Fruit fly (Drosophila melanogaster) whole organism, embryonic: Measurements from ENCODE around the gene nanos.

Experiments used
- Atf6 ChIP-seq: fragments of 200-800 bp; sonication (Bioruptor generic); IDR thresholded peaks from 2 replicates; pipeline ENCODE4 v1.3.6; 2022; ENCODE audit warnings: missing biosample characterization, missing genetic modification characterization
- B-H1 ChIP-seq: fragments of 200-800 bp; sonication (Bioruptor generic); IDR thresholded peaks from 3 replicates; pipeline ENCODE4 v1.3.6; 2022; ENCODE audit warnings: missing biosample characterization, missing genetic modification characterization
- C15 ChIP-seq: fragments of 200-800 bp; sonication (Bioruptor generic); IDR thresholded peaks from 3 replicates; pipeline ENCODE4 v1.3.6; 2022; ENCODE audit warnings: missing biosample characterization, missing genetic modification characterization
- CG1024 ChIP-seq: fragments of 200-800 bp; sonication (Bioruptor generic); IDR thresholded peaks from 2 replicates; pipeline ENCODE4 v1.3.6; 2022; ENCODE audit warnings: missing biosample characterization, missing genetic modification characterization
- CG10366 ChIP-seq: fragments of 200-800 bp; sonication (Bioruptor generic); IDR thresholded peaks from 2 replicates; pipeline ENCODE4 v1.3.6; 2022; ENCODE audit warnings: missing biosample characterization, missing genetic modification characterization
- CG10543 ChIP-seq: fragments of 200-800 bp; sonication (Bioruptor generic); optimal IDR thresholded peaks from 3 replicates; lab custom pipeline; 2017; ENCODE audit warnings: missing biosample characterization, mild to moderate bottlenecking, missing genetic modification characterization, moderate library complexity
- CG12104 ChIP-seq: fragments of 200-800 bp; sonication (Bioruptor generic); optimal IDR thresholded peaks from 3 replicates; lab custom pipeline; 2016; ENCODE audit warnings: missing biosample characterization, missing genetic modification characterization
- CG12744 ChIP-seq: fragments of 200-800 bp; sonication (Bioruptor generic); optimal IDR thresholded peaks from 2 replicates; lab custom pipeline; 2016; ENCODE audit warnings: missing biosample characterization, missing genetic modification characterization
- CG12942 ChIP-seq: fragments of 200-800 bp; sonication (Bioruptor generic); optimal IDR thresholded peaks from 3 replicates; lab custom pipeline; 2016; ENCODE audit warnings: missing biosample characterization, missing genetic modification characterization
- CG13894 ChIP-seq: fragments of 200-800 bp; sonication (Bioruptor generic); optimal IDR thresholded peaks from 3 replicates; lab custom pipeline; 2018; ENCODE audit warnings: missing biosample characterization, mild to moderate bottlenecking, missing genetic modification characterization, moderate library complexity
- CG1602 ChIP-seq: fragments of 200-800 bp; sonication (Bioruptor generic); optimal IDR thresholded peaks from 3 replicates; lab custom pipeline; 2016; ENCODE audit warnings: missing biosample characterization, missing genetic modification characterization
- CG17186 ChIP-seq: fragments of 200-800 bp; sonication (Bioruptor generic); optimal IDR thresholded peaks from 3 replicates; lab custom pipeline; 2017; ENCODE audit warnings: missing biosample characterization, missing genetic modification reagents, missing genetic modification characterization
- CG17328 ChIP-seq: fragments of 200-800 bp; sonication (Bioruptor generic); IDR thresholded peaks from 2 replicates; pipeline ENCODE4 v1.3.6; 2022; ENCODE audit warnings: missing biosample characterization, missing genetic modification characterization
- CG18262 ChIP-seq: fragments of 200-800 bp; optimal IDR thresholded peaks from 3 replicates; lab custom pipeline; 2019; ENCODE audit warnings: missing biosample characterization, mild to moderate bottlenecking, missing genetic modification characterization, moderate library complexity
- CG18476 ChIP-seq: fragments of 200-800 bp; sonication (Bioruptor generic); optimal IDR thresholded peaks from 2 replicates; lab custom pipeline; 2016; ENCODE audit warnings: missing biosample characterization, mild to moderate bottlenecking, missing genetic modification characterization
- CG2116 ChIP-seq: fragments of 200-800 bp; sonication (Bioruptor generic); optimal IDR thresholded peaks from 3 replicates; lab custom pipeline; 2018; ENCODE audit warnings: missing biosample characterization, mild to moderate bottlenecking, missing genetic modification characterization
- CG2129 ChIP-seq: fragments of 200-800 bp; sonication (Bioruptor generic); IDR thresholded peaks from 2 replicates; pipeline ENCODE4 v1.3.6; 2022; ENCODE audit warnings: missing biosample characterization, missing genetic modification characterization; ENCODE audit not compliant: partially characterized antibody
- CG2712 ChIP-seq: fragments of 200-800 bp; optimal IDR thresholded peaks from 3 replicates; lab custom pipeline; 2019; ENCODE audit warnings: missing biosample characterization, mild to moderate bottlenecking, missing genetic modification characterization, moderate library complexity
- CG2875 ChIP-seq: fragments of 200-800 bp; sonication (Bioruptor generic); optimal IDR thresholded peaks from 2 replicates; lab custom pipeline; 2017; ENCODE audit warnings: missing biosample characterization, mild to moderate bottlenecking, missing genetic modification characterization, missing genetic modification reagents
- CG31365 ChIP-seq: fragments of 200-800 bp; sonication (Bioruptor generic); optimal IDR thresholded peaks from 2 replicates; lab custom pipeline; 2018; ENCODE audit warnings: missing biosample characterization, mild to moderate bottlenecking, missing genetic modification characterization
- CG43689 ChIP-seq: fragments of 200-800 bp; sonication (Bioruptor generic); IDR thresholded peaks from 2 replicates; pipeline ENCODE4 v1.3.6; 2022; ENCODE audit warnings: missing biosample characterization, missing genetic modification characterization
- CG4820 ChIP-seq: fragments of 200-800 bp; sonication (Bioruptor generic); optimal IDR thresholded peaks from 3 replicates; lab custom pipeline; 2016; ENCODE audit warnings: missing biosample characterization, missing genetic modification characterization
- CG6175 ChIP-seq: fragments of 200-800 bp; sonication (Bioruptor generic); IDR thresholded peaks from 3 replicates; pipeline ENCODE4 v1.3.6; 2022; ENCODE audit warnings: missing biosample characterization, missing genetic modification characterization
- CG9609 ChIP-seq: fragments of 200-800 bp; sonication (Bioruptor generic); optimal IDR thresholded peaks from 3 replicates; lab custom pipeline; 2016; ENCODE audit warnings: missing biosample characterization, missing genetic modification characterization
- Deaf1 ChIP-seq: fragments of 200-800 bp; optimal IDR thresholded peaks from 3 replicates; lab custom pipeline; 2019; ENCODE audit warnings: missing biosample characterization, mild to moderate bottlenecking, missing genetic modification characterization, moderate library complexity
- E2f2 ChIP-seq: fragments of 200-800 bp; sonication (Bioruptor generic); IDR thresholded peaks from 2 replicates; pipeline ENCODE4 v1.3.6; 2022; ENCODE audit warnings: missing biosample characterization, missing genetic modification characterization
- Ets65A ChIP-seq: fragments of 200-800 bp; sonication (Bioruptor generic); peaks from one replicate; lab custom pipeline; 2016; ENCODE audit warnings: missing biosample characterization, missing genetic modification characterization
- Ets97D ChIP-seq: fragments of 200-800 bp; sonication (Bioruptor generic); optimal IDR thresholded peaks from 3 replicates; lab custom pipeline; 2016; ENCODE audit warnings: missing biosample characterization, missing genetic modification characterization
- Fer1 ChIP-seq: fragments of 200-800 bp; sonication (Bioruptor generic); optimal IDR thresholded peaks from 2 replicates; lab custom pipeline; 2017; ENCODE audit warnings: missing biosample characterization, mild to moderate bottlenecking, missing genetic modification characterization
- Hr51 ChIP-seq, 2 experiments: fragments of 200-800 bp; sonication (Bioruptor generic); optimal IDR thresholded peaks; 2 replicates in 1 of 2; 3 replicates in 1 of 2; lab custom pipeline; 2016 to 2018; ENCODE audit warnings: missing biosample characterization in 2 of 2, missing genetic modification characterization in 2 of 2, mild to moderate bottlenecking in 1 of 2, moderate library complexity in 1 of 2
- Mad ChIP-seq: fragments of 200-800 bp; sonication (Bioruptor generic); optimal IDR thresholded peaks from 2 replicates; lab custom pipeline; 2016; ENCODE audit warnings: missing biosample characterization, missing genetic modification characterization
- Med ChIP-seq: fragments of 200-800 bp; sonication (Bioruptor generic); peaks from one replicate; lab custom pipeline; 2016; ENCODE audit warnings: missing biosample characterization, missing genetic modification characterization, mild to moderate bottlenecking, inconsistent platforms, moderate library complexity
- Nf-YB ChIP-seq: fragments of 200-800 bp; sonication (Bioruptor generic); optimal IDR thresholded peaks from 3 replicates; lab custom pipeline; 2019; ENCODE audit warnings: missing biosample characterization, mild to moderate bottlenecking, missing genetic modification characterization, moderate library complexity
- Xrp1 ChIP-seq: fragments of 200-800 bp; sonication (Bioruptor generic); IDR thresholded peaks from 2 replicates; pipeline ENCODE4 v1.3.6; 2022; ENCODE audit warnings: missing biosample characterization, missing genetic modification characterization
- al ChIP-seq: fragments of 200-800 bp; sonication (Bioruptor generic); IDR thresholded peaks from 2 replicates; pipeline ENCODE4 v1.3.6; 2022; ENCODE audit warnings: missing biosample characterization, missing genetic modification characterization
- bigmax ChIP-seq: fragments of 200-800 bp; sonication (Bioruptor generic); optimal IDR thresholded peaks from 2 replicates; lab custom pipeline; 2018; ENCODE audit warnings: missing biosample characterization, mild to moderate bottlenecking, missing genetic modification characterization
- chn ChIP-seq: fragments of 200-800 bp; sonication (Bioruptor generic); optimal IDR thresholded peaks from 2 replicates; lab custom pipeline; 2016; ENCODE audit warnings: missing biosample characterization, missing genetic modification characterization
- cwo ChIP-seq: fragments of 200-800 bp; sonication (Bioruptor generic); optimal IDR thresholded peaks from 3 replicates; lab custom pipeline; 2017; ENCODE audit warnings: missing biosample characterization, missing genetic modification characterization, mild to moderate bottlenecking, moderate library complexity, missing genetic modification reagents
- dysf ChIP-seq: fragments of 200-800 bp; sonication (Bioruptor generic); IDR thresholded peaks from 3 replicates; pipeline ENCODE4 v1.3.6; 2022; ENCODE audit warnings: missing biosample characterization, missing genetic modification characterization
- gce ChIP-seq: fragments of 200-800 bp; sonication (Bioruptor generic); IDR thresholded peaks from 3 replicates; pipeline ENCODE4 v1.3.6; 2022; ENCODE audit warnings: missing biosample characterization, missing genetic modification characterization
- h ChIP-seq: fragments of >200 bp; optimal IDR thresholded peaks from 2 replicates; lab custom pipeline; 2017
- kay ChIP-seq: fragments of 200-800 bp; sonication (Bioruptor generic); optimal IDR thresholded peaks from 2 replicates; lab custom pipeline; 2016; ENCODE audit warnings: missing biosample characterization, missing genetic modification characterization
- ken ChIP-seq: fragments of 200-800 bp; sonication (Bioruptor generic); IDR thresholded peaks from 3 replicates; pipeline ENCODE4 v1.3.6; 2022; ENCODE audit warnings: missing biosample characterization, missing genetic modification characterization
- mam ChIP-seq: fragments of 200-800 bp; sonication (Bioruptor generic); optimal IDR thresholded peaks from 3 replicates; lab custom pipeline; 2016; ENCODE audit warnings: missing biosample characterization, missing genetic modification characterization
- nmo ChIP-seq: fragments of 200-800 bp; sonication (Bioruptor generic); optimal IDR thresholded peaks from 2 replicates; lab custom pipeline; 2018; ENCODE audit warnings: missing biosample characterization, mild to moderate bottlenecking, missing genetic modification characterization, moderate library complexity
- sd ChIP-seq: fragments of 200-800 bp; sonication (Bioruptor generic); optimal IDR thresholded peaks from 3 replicates; lab custom pipeline; 2018; ENCODE audit warnings: missing biosample characterization, mild to moderate bottlenecking, missing genetic modification characterization, moderate library complexity
- sqz ChIP-seq: fragments of 200-800 bp; sonication (Bioruptor generic); optimal IDR thresholded peaks from 3 replicates; lab custom pipeline; 2018; ENCODE audit warnings: missing biosample characterization, mild to moderate bottlenecking, missing genetic modification characterization
- tll ChIP-seq, 2 experiments: fragments of 200-800 bp in 1 of 2; fragments of >200 bp in 1 of 2; sonication (Bioruptor generic) in 1 of 2; optimal IDR thresholded peaks; 2 replicates each; lab custom pipeline; 2017 to 2019; ENCODE audit warnings: missing biosample characterization in 2 of 2, missing genetic modification characterization in 2 of 2, mild to moderate bottlenecking in 1 of 2, moderate library complexity in 1 of 2
- ttk ChIP-seq: fragments of 200-800 bp; sonication (Bioruptor generic); IDR thresholded peaks from 2 replicates; pipeline ENCODE4 v2.1.2; 2022; ENCODE audit warnings: missing biosample characterization, missing genetic modification characterization
- tup ChIP-seq: fragments of 200-800 bp; sonication (Bioruptor generic); optimal IDR thresholded peaks from 2 replicates; lab custom pipeline; 2016; ENCODE audit warnings: missing biosample characterization, mild to moderate bottlenecking, missing genetic modification characterization, moderate library complexity
- wdn ChIP-seq: fragments of 200-800 bp; sonication (Bioruptor generic); IDR thresholded peaks from 2 replicates; pipeline ENCODE4 v1.3.6; 2022; ENCODE audit warnings: missing biosample characterization, missing genetic modification characterization

The nanos gene

DNA sequence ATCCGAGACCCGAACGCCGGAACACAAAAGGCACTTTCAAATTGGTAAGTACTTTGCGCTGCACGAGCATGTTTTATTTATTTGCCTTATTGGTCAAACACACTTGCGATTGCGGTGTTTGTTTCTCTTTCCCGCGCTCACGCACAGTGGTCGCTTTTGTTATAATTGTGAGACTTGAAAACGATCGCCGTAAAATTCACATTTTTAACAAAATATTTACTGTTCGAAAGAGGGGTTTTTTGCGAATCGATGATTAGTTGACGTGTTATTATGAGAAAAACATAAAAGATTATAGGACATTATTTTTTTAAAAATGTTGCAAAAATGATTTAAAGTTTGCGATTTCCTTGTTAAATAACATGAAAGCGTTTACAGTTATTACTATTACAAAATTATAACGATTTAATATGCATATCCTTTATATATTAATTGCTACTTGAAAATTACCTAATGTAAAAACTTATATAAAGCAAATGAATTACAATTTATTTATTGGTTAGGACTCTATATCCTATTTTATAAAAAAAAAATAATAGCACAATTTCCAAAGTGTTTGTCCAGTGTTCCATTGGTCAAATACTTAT, 7.9 kb downstream of the nanos start (continued):
- TF ChIP-seq CG13894 = no peak
- TF ChIP-seq Xrp1 (GFP tag; lab: Robert Waterston, UW) = peak; percentile 38; the same call in 1 of the 2 replicates
- TF ChIP-seq bigmax (GFP tag; lab: Kevin White, UChicago) = no peak
- peak; percentile 58 for TF ChIP-seq CG18262 (tag; lab: Kevin White, UChicago)
- TF ChIP-seq CG12104 (GFP tag; lab: Kevin White, UChicago) = no peak
- peak; percentile 2 for TF ChIP-seq Nf-YB (GFP tag; lab: Kevin White, UChicago)
- TF ChIP-seq tll (GFP tag; optimal IDR thresholded peaks at IDR 0.05; lab: Kevin White, UChicago) = no peak
- TF ChIP-seq CG6175 (GFP tag; lab: Robert Waterston, UW) = no peak
- peak; percentile 47 for TF ChIP-seq CG2712
- peak; percentile 2 for TF ChIP-seq CG2116
- TF ChIP-seq cwo = no peak
- TF ChIP-seq Hr51 (GFP tag; optimal IDR thresholded peaks at IDR 0.05; lab: Kevin White, UChicago) = peak in 1 of 2 experiments; percentile 65
- TF ChIP-seq chn (GFP tag; lab: Kevin White, UChicago) = no peak
- TF ChIP-seq ttk (GFP tag; lab: Robert Waterston, UW) = no peak; the same call in 1 of the 2 replicates
- TF ChIP-seq tup (GFP tag; lab: Kevin White, UChicago) = no peak
- no peak for TF ChIP-seq CG10543
- no peak for TF ChIP-seq Fer1 (GFP tag; lab: Kevin White, UChicago)
- TF ChIP-seq Ets65A = peak; percentile 92
- TF ChIP-seq Med (GFP tag; lab: Kevin White, UChicago) = peak; percentile 84
- no peak for TF ChIP-seq wdn (GFP tag; lab: Robert Waterston, UW)
- peak; percentile 50 for TF ChIP-seq nmo
- TF ChIP-seq CG12942 (GFP tag; lab: Kevin White, UChicago) = no peak
- TF ChIP-seq CG17328 = peak; percentile 39; the same call in 1 of the 2 replicates
- TF ChIP-seq sd = no peak
- no peak for TF ChIP-seq Deaf1 (tag; lab: Kevin White, UChicago)
- TF ChIP-seq Mad (GFP tag; lab: Kevin White, UChicago) = peak; percentile 58
- no peak for TF ChIP-seq CG2129 (GFP tag; lab: Robert Waterston, UW)
- 0 out of 2 replicates have a peak, but pooled peaks have one; percentile 37 for TF ChIP-seq Atf6
- peak; percentile 52; the same call in 2 of the 3 replicates for TF ChIP-seq dysf (GFP tag; lab: Robert Waterston, UW)
- no peak for TF ChIP-seq sqz (GFP tag; lab: Kevin White, UChicago)
- no peak for TF ChIP-seq CG4820 (GFP tag; lab: Kevin White, UChicago)
- TF ChIP-seq CG2875 (GFP tag; lab: Kevin White, UChicago) = no peak
- 0 out of 3 replicates have a peak, but pooled peaks have one; percentile 12 for TF ChIP-seq gce (GFP tag; lab: Robert Waterston, UW)
- TF ChIP-seq E2f2 = peak; percentile 10; the same call in 1 of the 2 replicates
- no peak for TF ChIP-seq B-H1
- no peak for TF ChIP-seq CG17186
- no peak for TF ChIP-seq kay
- peak; percentile 2 for TF ChIP-seq mam
- no peak for TF ChIP-seq C15 (GFP tag; lab: Robert Waterston, UW)
- TF ChIP-seq al (GFP tag; lab: Robert Waterston, UW) = no peak
- no peak for TF ChIP-seq CG1024 (GFP tag; lab: Robert Waterston, UW)
- peak; percentile 33; the same call in 1 of the 2 replicates for TF ChIP-seq CG10366 (GFP tag; lab: Robert Waterston, UW)
- no peak for TF ChIP-seq CG31365
- no peak for TF ChIP-seq Ets97D
- peak; percentile 3 for TF ChIP-seq CG9609 (GFP tag; lab: Kevin White, UChicago)
- TF ChIP-seq ken = no peak
- peak; percentile 47 for TF ChIP-seq CG12744
- TF ChIP-seq CG1602 (GFP tag; lab: Kevin White, UChicago) = peak; percentile 7
- no peak for TF ChIP-seq h
- peak; percentile 6 for TF ChIP-seq CG18476 (GFP tag; lab: Kevin White, UChicago)
- TF ChIP-seq CG43689 (GFP tag; lab: Robert Waterston, UW) = no peak
